Fruit fly (Drosophila melanogaster): Measurements from ENCODE around the gene CG4511.

CG4511 gene

DNA sequence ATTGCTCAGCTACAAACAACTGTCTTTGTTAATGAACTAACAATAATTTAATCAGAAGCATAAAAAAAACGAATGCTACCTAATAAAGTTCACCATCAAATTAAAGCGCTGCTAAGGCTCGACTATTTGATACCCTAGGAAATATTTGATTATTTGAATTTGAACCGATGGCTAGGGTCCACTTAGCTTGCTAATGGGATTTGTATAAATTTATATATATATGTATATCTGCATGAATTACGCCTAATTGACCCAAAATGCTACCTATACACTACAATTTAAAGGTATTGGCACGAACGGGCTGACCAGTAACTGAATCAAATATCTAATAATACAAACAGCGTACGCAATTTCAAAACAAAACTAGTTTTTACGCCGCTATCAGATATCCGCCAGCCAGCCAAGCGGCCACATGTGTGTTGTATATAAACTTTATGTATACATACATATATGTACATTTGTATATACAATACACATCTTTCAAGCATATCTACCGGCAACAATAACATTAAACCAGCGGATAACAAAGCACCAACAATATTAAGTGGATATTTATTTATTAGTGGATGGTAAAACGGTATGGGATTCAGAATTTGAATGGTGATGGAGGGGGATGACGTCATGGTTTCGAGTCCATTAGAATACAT is 29.9 kb downstream of the CG4511 start (continued):
- TF ChIP-seq Ada2b (GFP tag; IDR thresholded peaks at IDR 0.05) (peak; percentile 75), BEAF-32 (GFP tag; optimal IDR thresholded peaks at IDR 0.05) (no peak), Fer1 (GFP tag; optimal IDR thresholded peaks at IDR 0.05) (peak; percentile 82), gsb (GFP tag; IDR thresholded peaks at IDR 0.05) (peak; percentile 75), tin (GFP tag; optimal IDR thresholded peaks at IDR 0.05) (peak; percentile 18), Opbp (GFP tag; IDR thresholded peaks at IDR 0.05; ENCODE audit: partially characterized antibody) (no peak), hkb (optimal IDR thresholded peaks at IDR 0.05) (no peak), hkb (GFP tag; IDR thresholded peaks at IDR 0.05) (peak; percentile 91), YL-1 (GFP tag; optimal IDR thresholded peaks at IDR 0.05) (no peak), CG1603 (tag; optimal IDR thresholded peaks at IDR 0.05) (peak; percentile 58), fu2 (GFP tag; optimal IDR thresholded peaks at IDR 0.05) (no peak), Tbp (GFP tag; optimal IDR thresholded peaks at IDR 0.05) (no peak), MBD-R2 (GFP tag; IDR thresholded peaks at IDR 0.05) (peak; percentile 41; the same call in 1 of the 2 replicates), Hmx (GFP tag; optimal IDR thresholded peaks at IDR 0.05) (no peak), wek (GFP tag; optimal IDR thresholded peaks at IDR 0.05) (peak; percentile 8), Hr39 (optimal IDR thresholded peaks at IDR 0.05) (no peak), mam (GFP tag; optimal IDR thresholded peaks at IDR 0.05) (peak; percentile 48), pum (GFP tag; optimal IDR thresholded peaks at IDR 0.05) (no peak), CG10543 (GFP tag; optimal IDR thresholded peaks at IDR 0.05) (peak; percentile 23), Atf-2 (GFP tag; optimal IDR thresholded peaks at IDR 0.05) (no peak), caup (GFP tag; optimal IDR thresholded peaks at IDR 0.05; ENCODE audit: severe bottlenecking) (peak; percentile 89), CG13624 (GFP tag; optimal IDR thresholded peaks at IDR 0.05) (peak; percentile 34), CG14441 (GFP tag; IDR thresholded peaks at IDR 0.05) (peak; percentile 90), cas (GFP tag; IDR thresholded peaks at IDR 0.05) (peak; percentile 65), onecut (GFP tag; IDR thresholded peaks at IDR 0.05) (peak; percentile 66), toy (GFP tag; IDR thresholded peaks at IDR 0.05) (peak; percentile 71; the same call in 1 of the 2 replicates), Blimp-1 (GFP tag; optimal IDR thresholded peaks at IDR 0.05) (peak; percentile 54), Lpt (GFP tag; optimal IDR thresholded peaks at IDR 0.05) (no peak), CoRest (tag; optimal IDR thresholded peaks at IDR 0.05) (peak; percentile 71), CG15601 (tag; optimal IDR thresholded peaks at IDR 0.05) (no peak), CG2889 (GFP tag; IDR thresholded peaks at IDR 0.05) (peak; percentile 53; the same call in 1 of the 3 replicates), dati (GFP tag; IDR thresholded peaks at IDR 0.05) (peak; percentile 62; the same call in 1 of the 2 replicates), dmrt99B (tag; optimal IDR thresholded peaks at IDR 0.05) (peak; percentile 92), CG12104 (GFP tag; optimal IDR thresholded peaks at IDR 0.05) (peak; percentile 60), tna (GFP tag; IDR thresholded peaks at IDR 0.05; ENCODE audit: partially characterized antibody) (no peak), sens-2 (GFP tag; IDR thresholded peaks at IDR 0.05) (peak; percentile 59; the same call in 1 of the 2 replicates), CG1792 (GFP tag; optimal IDR thresholded peaks at IDR 0.05) (no peak), CG32772 (GFP tag; IDR thresholded peaks at IDR 0.05) (peak; percentile 75), CG6272 (GFP tag; IDR thresholded peaks at IDR 0.05) (peak; percentile 72), B-H1 (GFP tag; IDR thresholded peaks at IDR 0.05) (peak; percentile 78), Gug (GFP tag; IDR thresholded peaks at IDR 0.05) (peak; percentile 66; the same call in 3 of the 4 replicates), CG6854 (GFP tag; optimal IDR thresholded peaks at IDR 0.05) (peak; percentile 64), al (GFP tag; IDR thresholded peaks at IDR 0.05) (peak; percentile 82), ac (GFP tag; optimal IDR thresholded peaks at IDR 0.05) (no peak), CG17186 (GFP tag; optimal IDR thresholded peaks at IDR 0.05) (no peak), ssp (GFP tag; IDR thresholded peaks at IDR 0.05) (peak; percentile 44), shn (GFP tag; optimal IDR thresholded peaks at IDR 0.05) (no peak), CG4820 (GFP tag; optimal IDR thresholded peaks at IDR 0.05) (peak; percentile 60), CG4282 (GFP tag; optimal IDR thresholded peaks at IDR 0.05) (no peak), Kr (GFP tag; optimal IDR thresholded peaks at IDR 0.05) (no peak), hth (optimal IDR thresholded peaks at IDR 0.05) (no peak), sob (GFP tag; IDR thresholded peaks at IDR 0.05) (peak; percentile 88)

Data from whole organism, embryonic.